Fruit fly (Drosophila melanogaster) whole organism, prepupa: ENCODE data around the gene CG31205.

Experiments used
- Blimp-1 ChIP-seq: fragments of 200-800 bp; sonication (Bioruptor generic); optimal IDR thresholded peaks from 3 replicates; lab custom pipeline; 2017; ENCODE audit warnings: missing biosample characterization, missing genetic modification characterization, mild to moderate bottlenecking, moderate library complexity, missing genetic modification reagents
- CG11762 ChIP-seq: fragments of 200-800 bp; sonication (Bioruptor generic); optimal IDR thresholded peaks from 3 replicates; lab custom pipeline; 2016; ENCODE audit warnings: missing biosample characterization, missing genetic modification characterization; ENCODE audit not compliant: insufficient read depth
- CG11902 ChIP-seq: fragments of 200-800 bp; sonication (Bioruptor generic); optimal IDR thresholded peaks from 3 replicates; lab custom pipeline; 2016; ENCODE audit warnings: missing biosample characterization, missing genetic modification characterization
- CG15336 ChIP-seq: fragments of 200-800 bp; sonication (Bioruptor generic); IDR thresholded peaks from 2 replicates; pipeline ENCODE4 v1.3.6; 2022; ENCODE audit warnings: missing biosample characterization, missing genetic modification characterization
- CG3032 ChIP-seq: fragments of 200-800 bp; optimal IDR thresholded peaks from 2 replicates; lab custom pipeline; 2019; ENCODE audit warnings: missing biosample characterization, mild to moderate bottlenecking, missing genetic modification characterization, moderate library complexity
- CG32006 ChIP-seq: fragments of 200-800 bp; sonication (Bioruptor generic); optimal IDR thresholded peaks from 3 replicates; lab custom pipeline; 2017; ENCODE audit warnings: missing biosample characterization, mild to moderate bottlenecking, missing genetic modification characterization
- CG34406 ChIP-seq: fragments of 200-800 bp; sonication (Bioruptor generic); optimal IDR thresholded peaks from 3 replicates; lab custom pipeline; 2016; ENCODE audit warnings: missing biosample characterization, missing genetic modification characterization
- CG3919 ChIP-seq: fragments of 200-800 bp; sonication (Bioruptor generic); optimal IDR thresholded peaks from 3 replicates; lab custom pipeline; 2016; ENCODE audit warnings: missing biosample characterization, missing genetic modification characterization
- CG4318 ChIP-seq: fragments of 200-800 bp; sonication (Bioruptor generic); optimal IDR thresholded peaks from 3 replicates; lab custom pipeline; 2017; ENCODE audit warnings: missing biosample characterization, mild to moderate bottlenecking, missing genetic modification characterization
- CG6163 ChIP-seq: fragments of 200-800 bp; sonication (Bioruptor generic); IDR thresholded peaks from 3 replicates; pipeline ENCODE4 v1.3.6; 2022; ENCODE audit warnings: missing biosample characterization, missing genetic modification characterization
- CG6854 ChIP-seq: fragments of 200-800 bp; sonication (Bioruptor generic); optimal IDR thresholded peaks from 2 replicates; lab custom pipeline; 2017; ENCODE audit warnings: missing biosample characterization, mild to moderate bottlenecking, missing genetic modification characterization
- CG7368 ChIP-seq: fragments of 200-800 bp; sonication (Bioruptor generic); optimal IDR thresholded peaks from 3 replicates; lab custom pipeline; 2016; ENCODE audit warnings: missing biosample characterization, missing genetic modification characterization
- CG8119 ChIP-seq: fragments of 200-800 bp; sonication (Bioruptor generic); IDR thresholded peaks from 3 replicates; pipeline ENCODE4 v1.3.6; 2022; ENCODE audit warnings: missing biosample characterization, missing genetic modification characterization
- CG8319 ChIP-seq: fragments of 200-800 bp; sonication (Bioruptor generic); optimal IDR thresholded peaks from 3 replicates; lab custom pipeline; 2016; ENCODE audit warnings: missing biosample characterization, missing genetic modification characterization
- Eip78C ChIP-seq: fragments of 200-800 bp; sonication (Bioruptor generic); peaks from one replicate; lab custom pipeline; 2016; ENCODE audit warnings: missing biosample characterization, missing genetic modification characterization
- Eip93F ChIP-seq: fragments of 200-800 bp; sonication (Bioruptor generic); optimal IDR thresholded peaks from 2 replicates; lab custom pipeline; 2016; ENCODE audit warnings: missing biosample characterization, mild to moderate bottlenecking, missing genetic modification characterization
- Ets21C ChIP-seq: fragments of 200-800 bp; sonication (Bioruptor generic); optimal IDR thresholded peaks from 3 replicates; lab custom pipeline; 2016; ENCODE audit warnings: missing biosample characterization, missing genetic modification characterization
- Gug ChIP-seq: fragments of 200-800 bp; sonication (Bioruptor generic); IDR thresholded peaks from 2 replicates; pipeline ENCODE4 v1.3.6; 2022; ENCODE audit warnings: missing biosample characterization, missing genetic modification characterization
- Hr38 ChIP-seq: sonication (Bioruptor generic); optimal IDR thresholded peaks from 2 replicates; lab custom pipeline; 2016; ENCODE audit warnings: missing biosample characterization, missing genetic modification characterization
- Hr39 ChIP-seq: fragments of 200-800 bp; sonication (Bioruptor generic); optimal IDR thresholded peaks from 2 replicates; lab custom pipeline; 2016; ENCODE audit warnings: missing biosample characterization, missing genetic modification characterization
- Lpt ChIP-seq: fragments of 200-800 bp; sonication (Bioruptor generic); optimal IDR thresholded peaks from 3 replicates; lab custom pipeline; 2016; ENCODE audit warnings: missing biosample characterization, missing genetic modification characterization
- Met ChIP-seq: fragments of 200-800 bp; sonication (Bioruptor generic); optimal IDR thresholded peaks from 3 replicates; lab custom pipeline; 2016; ENCODE audit warnings: missing biosample characterization, missing genetic modification characterization
- Smox ChIP-seq: fragments of 200-800 bp; sonication (Bioruptor generic); optimal IDR thresholded peaks from 3 replicates; lab custom pipeline; 2016; ENCODE audit warnings: missing biosample characterization, missing genetic modification characterization
- Sox102F ChIP-seq: fragments of 200-800 bp; sonication (Bioruptor generic); optimal IDR thresholded peaks from 2 replicates; lab custom pipeline; 2016; ENCODE audit warnings: missing biosample characterization, mild to moderate bottlenecking, missing genetic modification characterization
- Sox14 ChIP-seq: fragments of 200-800 bp; sonication (Bioruptor generic); optimal IDR thresholded peaks from 3 replicates; lab custom pipeline; 2016; ENCODE audit warnings: missing biosample characterization, missing genetic modification characterization
- Sox15 ChIP-seq: fragments of 200-800 bp; sonication (Bioruptor generic); optimal IDR thresholded peaks from 3 replicates; lab custom pipeline; 2016; ENCODE audit warnings: missing biosample characterization, missing genetic modification characterization
- achi ChIP-seq: fragments of 200-800 bp; sonication (Bioruptor generic); optimal IDR thresholded peaks from 3 replicates; lab custom pipeline; 2016; ENCODE audit warnings: missing biosample characterization, missing genetic modification characterization
- acj6 ChIP-seq: fragments of 200-800 bp; sonication (Bioruptor generic); optimal IDR thresholded peaks from 3 replicates; lab custom pipeline; 2016; ENCODE audit warnings: missing biosample characterization, missing genetic modification characterization
- dsx ChIP-seq: fragments of 200-800 bp; optimal IDR thresholded peaks from 3 replicates; lab custom pipeline; 2019; ENCODE audit warnings: missing biosample characterization, mild to moderate bottlenecking, missing genetic modification characterization, moderate library complexity; ENCODE audit not compliant: poor library complexity, severe bottlenecking
- eg ChIP-seq: fragments of 200-800 bp; sonication (Bioruptor generic); IDR thresholded peaks from 3 replicates; pipeline ENCODE4 v1.3.6; 2022; ENCODE audit warnings: missing biosample characterization, missing genetic modification characterization
- fd59A ChIP-seq: fragments of 200-800 bp; sonication (Bioruptor generic); optimal IDR thresholded peaks from 2 replicates; lab custom pipeline; 2017; ENCODE audit warnings: missing biosample characterization, mild to moderate bottlenecking, missing genetic modification characterization, missing genetic modification reagents
- fd85E ChIP-seq: fragments of 200-800 bp; sonication (Bioruptor generic); optimal IDR thresholded peaks from 3 replicates; lab custom pipeline; 2016; ENCODE audit warnings: missing biosample characterization, missing genetic modification characterization
- fkh ChIP-seq: fragments of 200-800 bp; sonication (Bioruptor generic); optimal IDR thresholded peaks from 3 replicates; lab custom pipeline; 2017; ENCODE audit warnings: missing biosample characterization, mild to moderate bottlenecking, missing genetic modification characterization, moderate library complexity
- lz ChIP-seq: fragments of 200-800 bp; sonication (Bioruptor generic); optimal IDR thresholded peaks from 3 replicates; lab custom pipeline; 2016; ENCODE audit warnings: missing biosample characterization, missing genetic modification characterization
- pdm3 ChIP-seq: fragments of 200-800 bp; sonication (Bioruptor generic); optimal IDR thresholded peaks from 3 replicates; lab custom pipeline; 2016; ENCODE audit warnings: missing biosample characterization, missing genetic modification characterization
- salr ChIP-seq, 2 experiments: fragments of 200-800 bp; sonication (Bioruptor generic); optimal IDR thresholded peaks; 3 replicates each; lab custom pipeline; 2016 to 2018; ENCODE audit warnings: missing biosample characterization in 2 of 2, missing genetic modification characterization in 2 of 2, mild to moderate bottlenecking in 1 of 2
- spab ChIP-seq: fragments of 200-800 bp; sonication (Bioruptor generic); optimal IDR thresholded peaks from 2 replicates; lab custom pipeline; 2017; ENCODE audit warnings: missing biosample characterization, mild to moderate bottlenecking, missing genetic modification characterization, missing genetic modification reagents
- ss ChIP-seq, 2 experiments: fragments of 200-800 bp; sonication (Bioruptor generic); optimal IDR thresholded peaks; 2 replicates in 1 of 2; 3 replicates in 1 of 2; lab custom pipeline; 2017 to 2018; ENCODE audit warnings: mild to moderate bottlenecking in 2 of 2, missing biosample characterization in 2 of 2, missing genetic modification characterization in 2 of 2, moderate library complexity in 1 of 2
- svp ChIP-seq: fragments of 200-800 bp; sonication (Bioruptor generic); peaks from one replicate; lab custom pipeline; 2016; ENCODE audit warnings: missing biosample characterization, missing genetic modification characterization
- vri ChIP-seq: fragments of 200-800 bp; sonication (Bioruptor generic); optimal IDR thresholded peaks from 3 replicates; lab custom pipeline; 2016; ENCODE audit warnings: missing biosample characterization, mild to moderate bottlenecking, missing genetic modification characterization

CG31205 gene

dm6 chr3R:20723491-20723890 lies 7.9 kb upstream of the CG31205 start:
- TF ChIP-seq Smox (no peak), svp (GFP tag; lab: Kevin White, UChicago) (peak; percentile 62), CG3032 (tag; lab: Kevin White, UChicago) (no peak)

- TF ChIP-seq svp (GFP tag; lab: Kevin White, UChicago) (no peak), ss (GFP tag; optimal IDR thresholded peaks at IDR 0.05; lab: Kevin White, UChicago) (no peak), lz (peak; percentile 22), fd59A (no peak), acj6 (GFP tag; lab: Kevin White, UChicago) (no peak), spab (GFP tag; lab: Kevin White, UChicago) (no peak), Lpt (no peak), Hr39 (GFP tag; lab: Kevin White, UChicago) (no peak), CG8319 (GFP tag; lab: Kevin White, UChicago) (no peak), Gug (no peak), Met (no peak), CG4318 (GFP tag; lab: Kevin White, UChicago) (no peak), CG11762 (GFP tag; lab: Kevin White, UChicago) (no peak), vri (no peak), CG11902 (GFP tag; lab: Kevin White, UChicago) (no peak), fkh (no peak), fd85E (GFP tag; lab: Kevin White, UChicago) (no peak), Ets21C (no peak), Eip93F (GFP tag; lab: Kevin White, UChicago) (no peak), achi (peak; percentile 34), Sox15 (GFP tag; lab: Kevin White, UChicago) (no peak), CG6854 (GFP tag; lab: Kevin White, UChicago) (no peak), dsx (GFP tag; lab: Kevin White, UChicago) (peak; percentile 7), CG6163 (no peak), pdm3 (no peak), CG3919 (no peak), Sox102F (GFP tag; lab: Kevin White, UChicago) (no peak), CG3032 (tag; lab: Kevin White, UChicago) (peak; percentile 59), Blimp-1 (GFP tag; lab: Kevin White, UChicago) (no peak), Smox (no peak), CG8119 (GFP tag; lab: Robert Waterston, UW) (no peak), CG34406 (GFP tag; lab: Kevin White, UChicago) (no peak), Sox14 (GFP tag; lab: Kevin White, UChicago) (no peak), CG15336 (no peak), eg (0 out of 3 replicates have a peak, but pooled peaks have one; percentile 8), CG32006 (no peak), Hr38 (no peak), salr (GFP tag; optimal IDR thresholded peaks at IDR 0.05; lab: Kevin White, UChicago) (no peak), CG7368 (GFP tag; lab: Kevin White, UChicago) (no peak), Eip78C (no peak)
Measured at dm6 chr3R:20735405-20735804, 4.0 kb downstream of the CG31205 start, which contains the start of gene Cdk2. Cdk2 (plus strand) TSS chr3R:20735623.

dm6 chr3R:20739000-20739399 lies 7.6 kb downstream of the CG31205 start, which contains the start of gene CG17267:
CG17267 (minus strand) TSS chr3R:20739100.
- no peak for TF ChIP-seq CG11762 (GFP tag; lab: Kevin White, UChicago)
- TF ChIP-seq, all 60 proteins: peak for 0
